Worm (Caenorhabditis elegans) whole organism, early embryonic: ENCODE measurements around the gene Y45G12B.3.

Experiments
- B0310.2 ChIP-seq: sonication (generic microtip); optimal IDR thresholded peaks from 2 replicates; lab custom pipeline; 2016; ENCODE audit warnings: mild to moderate bottlenecking, missing genetic modification characterization, missing compliant biosample characterization
- F13C5.2 ChIP-seq: sonication (generic microtip); optimal IDR thresholded peaks from 2 replicates; lab custom pipeline; 2017; ENCODE audit warnings: mild to moderate bottlenecking, missing genetic modification characterization, inconsistent platforms, missing compliant biosample characterization
- aly-1 ChIP-seq: sonication (generic microtip); optimal IDR thresholded peaks from 2 replicates; lab custom pipeline; 2016; ENCODE audit warnings: missing genetic modification characterization, missing compliant biosample characterization
- ama-1 ChIP-seq: fragments of 150-350 bp; optimal IDR thresholded peaks from 2 replicates; lab custom pipeline; 2014
- ceh-13 ChIP-seq: fragments of 200-800 bp; sonication (Bioruptor generic); optimal IDR thresholded peaks from 2 replicates; lab custom pipeline; 2018; ENCODE audit warnings: mild to moderate bottlenecking, missing genetic modification characterization, missing compliant biosample characterization
- ceh-36 ChIP-seq: sonication (generic microtip); optimal IDR thresholded peaks from 2 replicates; lab custom pipeline; 2016; ENCODE audit warnings: missing genetic modification characterization, inconsistent platforms, missing compliant biosample characterization
- ets-7 ChIP-seq: sonication (generic microtip); optimal IDR thresholded peaks from 2 replicates; lab custom pipeline; 2016; ENCODE audit warnings: missing genotype, missing genetic modification characterization, missing compliant biosample characterization
- flt-1 ChIP-seq: fragments of 200-800 bp; sonication (Bioruptor generic); IDR thresholded peaks from 2 replicates; pipeline ENCODE4 v1.3.6; 2022; ENCODE audit warnings: missing genetic modification characterization, missing compliant biosample characterization
- hmbx-1 ChIP-seq: sonication (generic microtip); optimal IDR thresholded peaks from 2 replicates; lab custom pipeline; 2016; ENCODE audit warnings: mild to moderate bottlenecking, missing genetic modification characterization, missing compliant biosample characterization
- hmg-4 ChIP-seq: fragments of 200-800 bp; sonication (Bioruptor generic); optimal IDR thresholded peaks from 2 replicates; lab custom pipeline; 2018; ENCODE audit warnings: mild to moderate bottlenecking, missing genetic modification characterization, missing compliant biosample characterization
- hnd-1 ChIP-seq: sonication (generic microtip); optimal IDR thresholded peaks from 2 replicates; lab custom pipeline; 2016; ENCODE audit warnings: missing genetic modification characterization, missing compliant biosample characterization
- pes-1 ChIP-seq: fragments of 200-800 bp; sonication (Bioruptor generic); IDR thresholded peaks from 2 replicates; pipeline ENCODE4 v1.3.6; 2022; ENCODE audit warnings: missing genetic modification reagents, missing genetic modification characterization, missing compliant biosample characterization
- scrt-1 ChIP-seq: fragments of 200-800 bp; sonication (Bioruptor generic); IDR thresholded peaks from 2 replicates; pipeline ENCODE4 v1.3.6; 2022; ENCODE audit warnings: missing genetic modification characterization, missing compliant biosample characterization
- sea-1 ChIP-seq: fragments of 200-800 bp; sonication (Bioruptor generic); conservative IDR thresholded peaks from 2 replicates; pipeline ENCODE4 v1.3.6; 2022; ENCODE audit warnings: missing genetic modification characterization, missing compliant biosample characterization
- tbx-11 ChIP-seq: fragments of 200-800 bp; sonication (Bioruptor generic); IDR thresholded peaks from 2 replicates; pipeline ENCODE4 v1.3.6; 2022; ENCODE audit warnings: missing genetic modification characterization, missing compliant biosample characterization
- tbx-37 ChIP-seq: fragments of 200-800 bp; sonication (Bioruptor generic); conservative IDR thresholded peaks from 2 replicates; pipeline ENCODE4 v1.3.6; 2022; ENCODE audit warnings: missing genetic modification reagents, missing genetic modification characterization, missing compliant biosample characterization
- tra-4 ChIP-seq: sonication (generic microtip); optimal IDR thresholded peaks from 2 replicates; lab custom pipeline; 2017; ENCODE audit warnings: missing genetic modification characterization, missing compliant biosample characterization

The Y45G12B.3 gene

ce11 chrV:2728236-2728635, 32.2 kb upstream of the Y45G12B.3 start, which contains the start of gene str-33:
str-33 (plus strand) TSS chrV:2728536.
- no peak for TF ChIP-seq aly-1 (tag; lab: Kevin White, UChicago)
- TF ChIP-seq hmbx-1 (tag; lab: Kevin White, UChicago) = no peak
- TF ChIP-seq ama-1 (lab: Kevin White, UChicago) = no peak
- no peak for TF ChIP-seq tra-4
- no peak for TF ChIP-seq sea-1 (GFP tag; lab: Robert Waterston, UW)
- no peak for TF ChIP-seq B0310.2 (tag; lab: Kevin White, UChicago)
- TF ChIP-seq ceh-13 = no peak
- no peak for TF ChIP-seq flt-1 (GFP tag; lab: Robert Waterston, UW)
- no peak for TF ChIP-seq hmg-4 (GFP tag; lab: Kevin White, UChicago)
- TF ChIP-seq tbx-37 = no peak
- no peak for TF ChIP-seq scrt-1 (GFP tag; lab: Robert Waterston, UW)
- no peak for TF ChIP-seq hnd-1 (tag; lab: Kevin White, UChicago)
- no peak for TF ChIP-seq tbx-11 (GFP tag; lab: Robert Waterston, UW)

- TF ChIP-seq tra-4 = no peak
- TF ChIP-seq sea-1 (GFP tag; lab: Robert Waterston, UW) = no peak
- no peak for TF ChIP-seq ets-7 (tag; lab: Kevin White, UChicago)
- no peak for TF ChIP-seq B0310.2 (tag; lab: Kevin White, UChicago)
- no peak for TF ChIP-seq tbx-11 (GFP tag; lab: Robert Waterston, UW)
- TF ChIP-seq ceh-13 = no peak
- TF ChIP-seq scrt-1 (GFP tag; lab: Robert Waterston, UW) = no peak
- no peak for TF ChIP-seq ceh-36 (tag; lab: Kevin White, UChicago)
- no peak for TF ChIP-seq ama-1 (lab: Kevin White, UChicago)
- no peak for TF ChIP-seq tbx-37
- no peak for TF ChIP-seq F13C5.2
These were observed 31.0 kb upstream of the Y45G12B.3 start, which contains the start of gene str-13 for ce11 chrV:2727101-2727500. str-13 (minus strand) TSS chrV:2727201.

DNA sequence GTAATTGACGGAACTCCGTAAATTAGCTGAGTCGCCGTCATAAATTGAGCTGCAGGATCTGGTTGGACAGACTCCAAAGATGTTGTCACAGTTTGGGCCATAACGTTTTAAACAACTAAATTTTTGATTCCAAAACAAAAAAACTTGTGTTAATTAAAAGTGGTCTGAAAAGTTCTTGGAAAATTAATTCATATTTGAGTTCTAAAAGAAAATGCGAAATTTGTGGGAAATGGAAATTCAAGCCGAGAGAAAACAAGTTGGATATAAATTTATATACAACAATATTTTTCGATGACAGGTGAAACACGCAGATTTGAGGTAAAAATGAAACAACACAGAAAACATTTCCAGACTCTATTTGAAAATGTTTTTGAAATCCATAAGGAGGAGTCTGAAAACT, 29.2 kb upstream of the Y45G12B.3 start, which contains the start of gene srg-59:
TSS of gene srg-59 (minus strand) at position 101 of the 400 bp plus-strand sequence.
- TF ChIP-seq hmg-4 (GFP tag; lab: Kevin White, UChicago) (no peak), F13C5.2 (no peak), B0310.2 (tag; lab: Kevin White, UChicago) (no peak), tbx-11 (GFP tag; lab: Robert Waterston, UW) (no peak), scrt-1 (GFP tag; lab: Robert Waterston, UW) (no peak), aly-1 (tag; lab: Kevin White, UChicago) (no peak), hnd-1 (tag; lab: Kevin White, UChicago) (no peak), tbx-37 (no peak), ets-7 (tag; lab: Kevin White, UChicago) (no peak), sea-1 (GFP tag; lab: Robert Waterston, UW) (no peak), flt-1 (GFP tag; lab: Robert Waterston, UW) (no peak), ama-1 (lab: Kevin White, UChicago) (no peak), ceh-13 (no peak)

- TF ChIP-seq aly-1 (tag; lab: Kevin White, UChicago) (no peak), hnd-1 (tag; lab: Kevin White, UChicago) (no peak), B0310.2 (tag; lab: Kevin White, UChicago) (no peak), ama-1 (lab: Kevin White, UChicago) (no peak), hmg-4 (GFP tag; lab: Kevin White, UChicago) (no peak)
These were observed 26.5 kb upstream of the Y45G12B.3 start, which contains the start of gene srg-60 for ce11 chrV:2722555-2722954. srg-60 (minus strand) TSS chrV:2722655.

DNA sequence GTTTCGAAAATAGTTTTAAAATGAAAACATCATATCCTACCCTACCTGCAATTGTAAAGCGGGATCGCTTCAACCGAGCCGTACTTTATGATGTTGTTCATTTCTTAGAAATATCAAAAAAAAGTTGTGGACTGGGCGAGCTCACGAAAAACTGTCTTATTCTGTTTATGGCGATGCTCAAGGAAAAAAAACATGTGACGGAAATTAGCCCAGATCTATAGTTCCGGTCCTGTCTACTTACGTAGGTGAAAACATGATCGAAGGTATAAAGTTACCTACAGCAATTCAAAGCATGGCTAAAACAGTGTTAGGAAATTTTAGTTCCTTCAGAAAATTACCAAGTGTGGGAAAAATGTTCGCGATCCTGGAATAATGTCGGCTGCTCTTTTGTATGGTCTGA, 24.7 kb upstream of the Y45G12B.3 start, which contains the start of gene srt-27:
TSS of gene srt-27 (minus strand) at position 101 of the 400 bp plus-strand sequence.
- no peak for TF ChIP-seq tbx-11 (GFP tag; lab: Robert Waterston, UW)
- TF ChIP-seq scrt-1 (GFP tag; lab: Robert Waterston, UW) = no peak
- TF ChIP-seq tbx-37 = no peak
- TF ChIP-seq tra-4 = no peak
- no peak for TF ChIP-seq aly-1 (tag; lab: Kevin White, UChicago)

DNA sequence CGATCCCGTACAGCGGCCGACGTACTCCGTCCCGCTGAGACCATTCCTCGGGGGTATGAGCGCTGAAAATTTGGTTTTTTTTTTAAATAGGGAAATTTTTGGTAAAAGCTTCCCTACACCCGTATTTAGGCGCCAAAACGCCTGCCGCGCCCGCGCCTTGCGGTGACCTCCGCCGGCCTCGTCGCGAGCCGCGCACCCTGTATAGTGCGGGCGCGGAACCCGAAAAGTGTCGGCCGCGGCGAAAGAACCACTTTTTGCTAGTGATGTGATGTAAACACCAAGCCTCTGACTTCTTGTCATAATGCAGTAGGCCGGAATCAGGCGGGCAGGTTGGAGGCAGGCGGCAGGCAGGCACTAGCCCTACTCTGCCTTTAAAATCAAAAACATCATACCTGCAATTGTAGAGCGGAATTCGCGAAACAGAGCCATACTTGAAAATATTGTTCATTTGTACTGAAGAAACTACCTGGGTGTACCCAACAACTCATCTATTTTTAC, 22.7 kb upstream of the Y45G12B.3 start, which contains the start of gene srt-29:
TSS of gene srt-29 (minus strand) at position 448 of the 498 bp plus-strand sequence.
- TF ChIP-seq B0310.2 (tag; lab: Kevin White, UChicago) (no peak), pes-1 (GFP tag; lab: Robert Waterston, UW) (no peak), hnd-1 (tag; lab: Kevin White, UChicago) (no peak), hmg-4 (GFP tag; lab: Kevin White, UChicago) (no peak), tbx-37 (no peak), ama-1 (lab: Kevin White, UChicago) (no peak), scrt-1 (GFP tag; lab: Robert Waterston, UW) (no peak), tra-4 (no peak), aly-1 (tag; lab: Kevin White, UChicago) (no peak)

ce11 chrV:2716933-2717332, 20.9 kb upstream of the Y45G12B.3 start:
- no peak for TF ChIP-seq hmbx-1 (tag; lab: Kevin White, UChicago)
- TF ChIP-seq sea-1 (GFP tag; lab: Robert Waterston, UW) = 0 out of 2 replicates have a peak, but pooled peaks have one; percentile 32

DNA sequence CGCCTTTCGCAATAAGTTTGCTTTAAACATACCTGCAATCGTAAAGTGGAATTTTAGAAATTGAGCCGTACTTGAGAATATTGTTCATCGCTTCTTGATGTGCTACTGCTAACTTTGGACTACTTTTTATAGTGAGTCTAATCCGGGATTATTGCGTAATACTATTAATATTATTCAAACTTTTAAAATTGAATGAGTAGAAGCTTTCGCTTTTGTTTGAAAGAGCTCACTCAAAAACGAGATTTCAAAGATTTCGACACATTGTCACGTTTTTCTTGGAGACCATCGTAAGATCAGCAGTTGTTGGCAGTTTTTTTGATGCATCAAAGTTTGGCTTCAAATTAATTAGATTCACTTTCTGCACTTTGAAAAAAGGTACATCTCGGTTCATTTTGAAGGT, 17.5 kb upstream of the Y45G12B.3 start, which contains the start of gene srt-28:
TSS of gene srt-28 (minus strand) at position 101 of the 400 bp plus-strand sequence.
- no peak for TF ChIP-seq B0310.2 (tag; lab: Kevin White, UChicago)
- no peak for TF ChIP-seq sea-1 (GFP tag; lab: Robert Waterston, UW)
- TF ChIP-seq ama-1 (lab: Kevin White, UChicago) = no peak
- no peak for TF ChIP-seq flt-1 (GFP tag; lab: Robert Waterston, UW)
- no peak for TF ChIP-seq F13C5.2
- no peak for TF ChIP-seq tbx-11 (GFP tag; lab: Robert Waterston, UW)
- TF ChIP-seq ets-7 (tag; lab: Kevin White, UChicago) = no peak
- TF ChIP-seq aly-1 (tag; lab: Kevin White, UChicago) = no peak
- no peak for TF ChIP-seq ceh-13
- TF ChIP-seq hmbx-1 (tag; lab: Kevin White, UChicago) = no peak
- TF ChIP-seq pes-1 (GFP tag; lab: Robert Waterston, UW) = no peak
- TF ChIP-seq tbx-37 = no peak
- no peak for TF ChIP-seq scrt-1 (GFP tag; lab: Robert Waterston, UW)
- no peak for TF ChIP-seq ceh-36 (tag; lab: Kevin White, UChicago)
- no peak for TF ChIP-seq hmg-4 (GFP tag; lab: Kevin White, UChicago)
- no peak for TF ChIP-seq hnd-1 (tag; lab: Kevin White, UChicago)
